Worm (Caenorhabditis elegans): Measurements from ENCODE around the gene ZK488.6.

DNA sequence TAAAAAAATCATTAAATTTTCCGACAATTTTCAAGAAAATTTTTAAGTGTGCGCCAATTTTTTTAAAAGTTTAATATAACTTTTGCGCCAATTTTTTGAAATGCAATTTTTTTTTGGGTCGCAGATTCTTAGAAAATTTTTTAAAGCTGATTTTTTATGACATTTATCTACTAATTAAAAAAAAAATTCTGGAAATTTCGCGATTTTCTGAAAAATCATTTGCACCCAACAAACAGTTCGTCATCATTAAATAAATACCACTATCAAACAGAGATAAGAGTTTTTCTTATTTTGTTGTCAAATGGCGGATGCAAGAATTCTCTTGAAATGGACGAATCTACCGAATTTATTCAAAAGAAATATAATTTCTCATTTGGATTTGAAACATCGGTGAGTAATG, 25.0 kb downstream of the ZK488.6 start, which contains the start of gene F48G7.13:
- TF ChIP-seq nhr-76 (tag; optimal IDR thresholded peaks at IDR 0.05) (no peak), elt-3 (tag; optimal IDR thresholded peaks at IDR 0.05) (no peak)

Data from whole organism, L1 larva.